Worm (Caenorhabditis elegans) whole organism, dauer: ENCODE data around the gene slc-17.4.

Experiments used
- unc-62 ChIP-seq: sonication (generic microtip); optimal IDR thresholded peaks from 2 replicates; lab custom pipeline; 2017; ENCODE audit warnings: missing biosample characterization, missing genetic modification reagents, missing genetic modification characterization

The slc-17.4 gene

ce11 chrIV:17293068-17293467 is 1.5 kb upstream of the slc-17.4 start:
- TF ChIP-seq unc-62 = no peak

DNA sequence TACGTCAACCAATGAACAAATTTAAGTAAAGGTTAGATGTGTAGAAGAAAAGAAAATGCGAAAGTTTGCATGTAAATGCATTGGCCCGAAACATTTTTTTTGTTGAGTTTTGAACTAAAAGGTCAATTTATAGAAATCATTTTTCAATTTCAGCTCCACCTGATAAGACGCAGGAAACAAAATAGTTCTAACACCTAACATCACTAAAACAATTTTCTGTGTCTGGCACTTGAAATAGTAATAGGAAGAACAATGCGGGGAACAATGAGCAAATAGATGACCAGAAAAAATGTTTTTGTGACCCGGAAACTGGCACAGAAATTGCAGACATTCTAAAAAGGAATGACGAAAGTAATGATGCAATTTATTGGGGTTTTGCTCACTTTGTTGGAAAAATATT is 817 bp upstream of the slc-17.4 start:
- no peak for TF ChIP-seq unc-62

ce11 chrIV:17287908-17288675 is 3.4 kb downstream of the slc-17.4 start, which contains the start of gene zipt-7.1:
Gene zipt-7.1, minus strand, starts transcription at chrIV:17288139.
- no peak for TF ChIP-seq unc-62

DNA sequence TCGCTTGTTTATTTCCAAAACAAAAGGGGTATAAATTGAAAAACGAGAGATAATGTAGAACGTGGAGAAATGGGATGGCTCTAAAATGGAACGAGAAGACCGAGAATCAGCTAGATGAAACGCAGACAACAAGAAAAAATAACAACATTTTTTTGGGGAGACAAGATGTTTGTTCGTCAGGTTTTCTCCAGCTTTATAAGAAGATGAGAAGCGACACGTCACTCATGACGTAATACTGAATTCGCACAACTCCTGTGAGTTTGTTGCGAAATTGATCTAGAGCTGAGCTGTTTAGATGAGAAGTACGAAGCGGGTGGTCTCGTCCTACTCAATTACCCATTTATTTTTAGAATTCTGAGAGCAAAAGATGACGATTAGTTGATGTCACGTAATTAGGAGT is 6.3 kb downstream of the slc-17.4 start:
- TF ChIP-seq unc-62 = no peak

DNA sequence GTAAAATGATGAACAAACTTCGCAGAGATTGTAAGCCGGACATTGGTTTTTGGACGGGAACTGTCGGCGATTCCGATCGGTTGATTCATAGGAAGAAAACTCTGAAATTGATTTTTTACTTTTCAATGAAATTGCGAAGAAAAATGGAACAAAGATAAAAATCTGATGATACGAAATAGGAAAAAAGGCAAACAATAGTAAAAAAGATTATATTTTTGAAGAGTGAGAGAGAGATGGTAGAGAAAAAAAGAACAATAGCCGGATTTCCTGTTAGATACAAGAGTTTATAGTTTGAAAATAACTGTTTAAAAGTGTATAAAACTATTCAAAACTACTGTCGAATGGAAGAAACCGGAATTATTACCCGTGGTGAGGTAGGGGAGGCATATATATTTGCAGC is 7.4 kb downstream of the slc-17.4 start, which contains the start of gene nra-1:
nra-1 (minus strand) TSS at position 101 of the 400 bp plus-strand sequence.
- TF ChIP-seq unc-62 = no peak

ce11 chrIV:17281060-17282021 is 10.2 kb downstream of the slc-17.4 start:
- TF ChIP-seq unc-62 = no peak

ce11 chrIV:17280441-17280939 is 11.0 kb downstream of the slc-17.4 start:
- no peak for TF ChIP-seq unc-62

- no peak for TF ChIP-seq unc-62
Observed at ce11 chrIV:17279592-17280440, 11.7 kb downstream of the slc-17.4 start.

- no peak for TF ChIP-seq unc-62
Observed at ce11 chrIV:17278861-17279591, 12.5 kb downstream of the slc-17.4 start, which contains the start of gene hsp-1. Gene hsp-1, plus strand, starts transcription at chrIV:17278959.

DNA sequence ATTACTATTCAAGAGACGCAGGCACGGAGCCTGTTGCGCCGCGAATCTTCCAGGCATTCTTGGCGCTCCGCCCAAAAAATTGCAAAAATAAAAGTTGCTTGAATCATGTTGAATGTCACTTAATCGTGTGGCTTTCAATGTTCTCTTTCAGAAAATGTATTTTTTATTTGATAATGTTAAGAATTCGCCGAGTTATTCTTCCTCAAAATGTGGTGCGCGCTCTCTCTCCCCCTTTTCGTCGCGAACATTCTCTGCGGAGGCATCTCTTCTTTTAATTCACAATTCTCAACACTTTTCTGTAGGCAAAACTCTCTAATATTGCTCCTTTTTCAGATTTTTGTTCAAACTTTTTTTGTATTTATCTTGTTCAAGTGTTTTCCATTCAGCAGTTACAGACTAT is 13.2 kb downstream of the slc-17.4 start:
- TF ChIP-seq unc-62 = no peak

- TF ChIP-seq unc-62 = no peak
Observed at ce11 chrIV:17277459-17278173, 13.9 kb downstream of the slc-17.4 start.

- TF ChIP-seq unc-62 = no peak
Observed at ce11 chrIV:17276705-17277458, 14.7 kb downstream of the slc-17.4 start, which contains the start of gene clec-196. Gene clec-196, plus strand, starts transcription at chrIV:17276956.

DNA sequence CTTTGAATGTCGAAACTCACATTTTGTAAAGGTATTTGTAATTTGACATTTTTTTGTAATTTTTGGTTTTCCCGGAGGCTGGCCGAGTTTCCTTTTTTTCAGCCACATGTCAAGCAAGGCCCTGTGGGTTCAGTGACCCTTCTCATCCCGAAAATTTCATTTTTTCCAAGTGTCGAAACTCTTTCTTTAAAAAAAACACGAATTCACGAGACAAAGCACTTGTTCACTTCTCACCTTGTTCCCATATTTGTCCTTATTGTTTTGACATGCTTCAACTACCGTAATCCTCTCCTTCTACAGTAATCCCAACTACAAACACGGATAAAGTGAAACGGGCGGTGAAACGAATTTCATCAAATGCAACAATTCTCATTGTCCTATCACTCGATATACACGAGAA is 16.3 kb downstream of the slc-17.4 start, which contains the start of gene lhfp-4:
lhfp-4 (plus strand) TSS at position 301 of the 400 bp plus-strand sequence.
- no peak for TF ChIP-seq unc-62

DNA sequence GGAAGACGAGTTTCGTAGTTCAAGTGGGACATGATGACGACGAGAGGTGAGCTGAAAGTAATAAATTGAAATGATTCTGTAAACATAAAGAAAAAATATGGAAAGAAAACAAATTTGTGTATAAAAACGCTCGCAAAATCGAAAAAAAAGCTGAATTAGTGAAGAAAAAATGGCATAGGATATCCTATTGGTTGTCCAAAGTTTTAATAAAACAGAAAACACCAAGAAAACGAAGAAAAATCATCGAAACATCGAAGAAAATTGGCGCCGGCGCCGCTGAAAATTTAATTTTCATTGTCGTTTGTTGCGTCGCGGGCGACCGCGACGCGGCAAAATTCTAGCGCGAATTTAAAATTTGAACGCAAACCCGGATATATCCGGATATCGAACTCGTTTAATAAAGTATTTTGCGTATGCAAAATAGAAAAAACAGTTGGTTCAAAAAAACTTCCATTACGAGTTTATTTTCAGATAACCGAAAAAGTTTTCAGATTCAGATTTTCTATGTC is 17.9 kb downstream of the slc-17.4 start, which contains the start of gene gln-5:
gln-5 (minus strand) TSS at position 51 of the 509 bp plus-strand sequence.
- TF ChIP-seq unc-62 = no peak
